Worm (Caenorhabditis elegans): ENCODE results near the gene cebp-1.

Gene cebp-1

ce11 chrX:1486135-1486648 lies 32.5 kb upstream of the cebp-1 start, which contains the start of the genes D1005.10 and dhs-25 (continued):
- peak; percentile 17 for TF ChIP-seq F22D6.2 (tag; optimal IDR thresholded peaks at IDR 0.05)
- TF ChIP-seq snpc-1.3 (tag; optimal IDR thresholded peaks at IDR 0.05; ENCODE audit: insufficient read depth) = no peak
- no peak for TF ChIP-seq snpc-4 (GFP tag; optimal IDR thresholded peaks at IDR 0.05)
- TF ChIP-seq snpc-4 (tag; optimal IDR thresholded peaks at IDR 0.05) = peak in 2 of 4 experiments; percentile 16 to 40
- peak; percentile 55 for TF ChIP-seq tlf-1 (GFP tag; optimal IDR thresholded peaks at IDR 0.05)

- TF ChIP-seq attf-3 (GFP tag; conservative IDR thresholded peaks at IDR 0.05) (no peak), let-607 (tag; optimal IDR thresholded peaks at IDR 0.05) (no peak), F33H1.4 (GFP tag; IDR thresholded peaks at IDR 0.05) (no peak), K12H6.12 (tag; optimal IDR thresholded peaks at IDR 0.05) (no peak), gei-17 (GFP tag; optimal IDR thresholded peaks at IDR 0.05) (no peak), mxl-1 (tag; optimal IDR thresholded peaks at IDR 0.05) (no peak), tbp1 (GFP tag; optimal IDR thresholded peaks at IDR 0.05) (no peak), pbrm-1 (GFP tag; IDR thresholded peaks at IDR 0.05) (no peak)
Measured at ce11 chrX:1485718-1486117, 32.0 kb upstream of the cebp-1 start, which contains the start of gene D1005.4. D1005.4 (minus strand) TSS chrX:1485818.

- TF ChIP-seq D2030.7 (GFP tag; IDR thresholded peaks at IDR 0.05) (no peak), ceh-79 (tag; optimal IDR thresholded peaks at IDR 0.05) (no peak), pbrm-1 (GFP tag; IDR thresholded peaks at IDR 0.05) (no peak), hlh-12 (tag; optimal IDR thresholded peaks at IDR 0.05) (no peak), rpc-1 (optimal IDR thresholded peaks at IDR 0.05) (no peak), rpc-1 (tag; optimal IDR thresholded peaks at IDR 0.05) (no peak), die-1 (tag; optimal IDR thresholded peaks at IDR 0.05) (no peak), madf-10 (tag; optimal IDR thresholded peaks at IDR 0.05) (no peak), C06A6.2 (GFP tag; conservative IDR thresholded peaks at IDR 0.05) (no peak)
Measured at ce11 chrX:1483229-1483628, 29.6 kb upstream of the cebp-1 start.

- TF ChIP-seq sdz-38 (tag; optimal IDR thresholded peaks at IDR 0.05) (no peak), bed-1 (GFP tag; IDR thresholded peaks at IDR 0.05) (0 out of 2 replicates have a peak, but pooled peaks have one; percentile 61)
Measured at ce11 chrX:1480564-1480963, 26.9 kb upstream of the cebp-1 start.

ce11 chrX:1479637-1480036 lies 26.0 kb upstream of the cebp-1 start:
- no peak for TF ChIP-seq F23B12.7 (tag; optimal IDR thresholded peaks at IDR 0.05; ENCODE audit: insufficient read depth)
- TF ChIP-seq ceh-91 (GFP tag; IDR thresholded peaks at IDR 0.05) = no peak
- no peak for TF ChIP-seq lsy-27 (tag; optimal IDR thresholded peaks at IDR 0.05; ENCODE audit: borderline replicate concordance, insufficient read depth)
- TF ChIP-seq F49E8.2 (tag; optimal IDR thresholded peaks at IDR 0.05; ENCODE audit: insufficient read depth) = no peak
- TF ChIP-seq madf-3 (GFP tag; IDR thresholded peaks at IDR 0.05) = no peak
- TF ChIP-seq nhr-80 (tag; optimal IDR thresholded peaks at IDR 0.05) = no peak
- no peak for TF ChIP-seq F55B11.4 (tag; optimal IDR thresholded peaks at IDR 0.05; ENCODE audit: borderline replicate concordance, insufficient read depth)
- TF ChIP-seq hsf-1 (GFP tag; IDR thresholded peaks at IDR 0.05) = no peak
- TF ChIP-seq tbx-9 (tag; optimal IDR thresholded peaks at IDR 0.05; ENCODE audit: borderline replicate concordance) = no peak
- TF ChIP-seq attf-5 (GFP tag; optimal IDR thresholded peaks at IDR 0.05) = no peak
- no peak for TF ChIP-seq ztf-28 (GFP tag; IDR thresholded peaks at IDR 0.05)
- TF ChIP-seq lin-40 (tag; optimal IDR thresholded peaks at IDR 0.05) = no peak
- no peak for TF ChIP-seq efl-1 (GFP tag; optimal IDR thresholded peaks at IDR 0.05)
- TF ChIP-seq aptf-2 (GFP tag; conservative IDR thresholded peaks at IDR 0.05) = no peak
- no peak for TF ChIP-seq B0035.1 (tag; optimal IDR thresholded peaks at IDR 0.05)
